Fruit fly (Drosophila melanogaster): Measurements from ENCODE around the gene Syx7.

The Syx7 gene

DNA sequence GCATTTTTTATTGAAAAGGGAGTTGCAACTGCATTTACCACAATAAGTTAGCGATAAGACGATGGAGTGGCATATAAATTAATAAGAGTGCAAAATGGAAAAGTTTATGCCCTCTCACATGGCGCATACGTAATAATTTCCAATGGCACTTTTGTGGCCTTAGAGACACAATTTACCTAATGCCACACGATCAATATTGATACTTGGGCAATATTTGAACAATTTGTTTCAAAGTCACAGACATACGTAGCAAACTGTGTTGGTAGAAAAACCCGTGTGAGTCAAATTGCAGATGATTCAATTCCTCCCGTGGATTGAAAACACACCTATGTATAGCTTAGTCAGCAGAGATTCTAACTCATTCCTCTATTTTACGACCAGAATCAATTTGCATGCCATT, 33.5 kb upstream of the Syx7 start (continued):
- no peak for TF ChIP-seq prd (optimal IDR thresholded peaks at IDR 0.05)
- TF ChIP-seq prd (GFP tag; IDR thresholded peaks at IDR 0.05): no peak
- no peak for TF ChIP-seq ab (GFP tag; optimal IDR thresholded peaks at IDR 0.05)
- TF ChIP-seq MESR4 (GFP tag; optimal IDR thresholded peaks at IDR 0.05): no peak
- TF ChIP-seq schlank (tag; optimal IDR thresholded peaks at IDR 0.05): peak; percentile 39
- TF ChIP-seq CG14014 (GFP tag; IDR thresholded peaks at IDR 0.05): peak; percentile 22; the same call in 1 of the 2 replicates
- TF ChIP-seq nom (GFP tag; optimal IDR thresholded peaks at IDR 0.05): no peak
- peak; percentile 19 for TF ChIP-seq CG5180 (GFP tag; optimal IDR thresholded peaks at IDR 0.05)
- TF ChIP-seq CG13296 (GFP tag; optimal IDR thresholded peaks at IDR 0.05): peak; percentile 68
- TF ChIP-seq Lpt (GFP tag; optimal IDR thresholded peaks at IDR 0.05): no peak
- 0 out of 2 replicates have a peak, but pooled peaks have one; percentile 27 for TF ChIP-seq Nf-YA (GFP tag; IDR thresholded peaks at IDR 0.05)
- TF ChIP-seq lbe (GFP tag; optimal IDR thresholded peaks at IDR 0.05): no peak
- peak; percentile 21 for TF ChIP-seq CG3281 (GFP tag; optimal IDR thresholded peaks at IDR 0.05)
- no peak for TF ChIP-seq Doc3 (GFP tag; IDR thresholded peaks at IDR 0.05; ENCODE audit: partially characterized antibody)
- no peak for TF ChIP-seq B-H2 (GFP tag; optimal IDR thresholded peaks at IDR 0.05)
- peak; percentile 6 for TF ChIP-seq kah (GFP tag; optimal IDR thresholded peaks at IDR 0.05)
- peak; percentile 6 for TF ChIP-seq disco-r (GFP tag; optimal IDR thresholded peaks at IDR 0.05)
- peak; percentile 29 for TF ChIP-seq CG11504 (tag; optimal IDR thresholded peaks at IDR 0.05)
- TF ChIP-seq Trl (optimal IDR thresholded peaks at IDR 0.05): no peak
- TF ChIP-seq Trl (GFP tag; optimal IDR thresholded peaks at IDR 0.05): no peak
- TF ChIP-seq CG1647 (GFP tag; optimal IDR thresholded peaks at IDR 0.05): no peak
- no peak for TF ChIP-seq HLH54F (GFP tag; optimal IDR thresholded peaks at IDR 0.05)
- no peak for TF ChIP-seq ssp (GFP tag; IDR thresholded peaks at IDR 0.05)
- no peak for TF ChIP-seq Lim3 (GFP tag; IDR thresholded peaks at IDR 0.05)
- TF ChIP-seq pb (GFP tag; optimal IDR thresholded peaks at IDR 0.05): no peak
- TF ChIP-seq fu2 (GFP tag; optimal IDR thresholded peaks at IDR 0.05): no peak
- TF ChIP-seq sug (tag; optimal IDR thresholded peaks at IDR 0.05): peak; percentile 6
- peak; percentile 18 for TF ChIP-seq Vsx1 (GFP tag; optimal IDR thresholded peaks at IDR 0.05)
- no peak for TF ChIP-seq pfk (GFP tag; optimal IDR thresholded peaks at IDR 0.05)
- TF ChIP-seq jigr1 (GFP tag; IDR thresholded peaks at IDR 0.05): no peak
- TF ChIP-seq gem (tag; optimal IDR thresholded peaks at IDR 0.05): peak; percentile 19
- no peak for TF ChIP-seq Oaz (GFP tag; IDR thresholded peaks at IDR 0.05)
- TF ChIP-seq CG15601 (tag; optimal IDR thresholded peaks at IDR 0.05): no peak
- TF ChIP-seq CG1233 (GFP tag; optimal IDR thresholded peaks at IDR 0.05): peak; percentile 40
- TF ChIP-seq CG3847 (GFP tag; IDR thresholded peaks at IDR 0.05): no peak
- peak; percentile 23 for TF ChIP-seq onecut (GFP tag; IDR thresholded peaks at IDR 0.05)
- TF ChIP-seq CG8290 (GFP tag; optimal IDR thresholded peaks at IDR 0.05): no peak
- peak in 1 of 2 experiments; percentile 63 for TF ChIP-seq CG8290 (tag; optimal IDR thresholded peaks at IDR 0.05)
- TF ChIP-seq Hmr (GFP tag; optimal IDR thresholded peaks at IDR 0.05): peak; percentile 19
- no peak for TF ChIP-seq twi (tag; optimal IDR thresholded peaks at IDR 0.05)
- no peak for TF ChIP-seq Dbx (GFP tag; IDR thresholded peaks at IDR 0.05)
- TF ChIP-seq yki (optimal IDR thresholded peaks at IDR 0.05): no peak
- peak; percentile 23 for TF ChIP-seq CG6683 (GFP tag; optimal IDR thresholded peaks at IDR 0.05)

- peak; percentile 11 for TF ChIP-seq cwo (GFP tag; optimal IDR thresholded peaks at IDR 0.05)
- TF ChIP-seq E2f2 (GFP tag; IDR thresholded peaks at IDR 0.05): no peak
- TF ChIP-seq grau (tag; optimal IDR thresholded peaks at IDR 0.05): peak; percentile 9
- no peak for TF ChIP-seq CG18262 (tag; optimal IDR thresholded peaks at IDR 0.05)
- no peak for TF ChIP-seq ERR (GFP tag; optimal IDR thresholded peaks at IDR 0.05)
- peak in 1 of 2 experiments; percentile 38 for TF ChIP-seq Hr51 (GFP tag; optimal IDR thresholded peaks at IDR 0.05)
- no peak for TF ChIP-seq CG12769 (tag; optimal IDR thresholded peaks at IDR 0.05)
- TF ChIP-seq CG17568 (GFP tag; optimal IDR thresholded peaks at IDR 0.05): no peak
- no peak for TF ChIP-seq pho (GFP tag; optimal IDR thresholded peaks at IDR 0.05)
- TF ChIP-seq CG11504 (tag; optimal IDR thresholded peaks at IDR 0.05): peak; percentile 43
- TF ChIP-seq HHEX (GFP tag; optimal IDR thresholded peaks at IDR 0.05): no peak
- peak; percentile 8 for TF ChIP-seq dmrt99B (tag; optimal IDR thresholded peaks at IDR 0.05)
- TF ChIP-seq Sox102F (GFP tag; optimal IDR thresholded peaks at IDR 0.05): peak; percentile 32
Observed at dm6 chr3L:21414331-21414730, 31.3 kb upstream of the Syx7 start.
